Fruit fly (Drosophila melanogaster): Measurements from ENCODE around the gene MagR.

MagR gene

DNA sequence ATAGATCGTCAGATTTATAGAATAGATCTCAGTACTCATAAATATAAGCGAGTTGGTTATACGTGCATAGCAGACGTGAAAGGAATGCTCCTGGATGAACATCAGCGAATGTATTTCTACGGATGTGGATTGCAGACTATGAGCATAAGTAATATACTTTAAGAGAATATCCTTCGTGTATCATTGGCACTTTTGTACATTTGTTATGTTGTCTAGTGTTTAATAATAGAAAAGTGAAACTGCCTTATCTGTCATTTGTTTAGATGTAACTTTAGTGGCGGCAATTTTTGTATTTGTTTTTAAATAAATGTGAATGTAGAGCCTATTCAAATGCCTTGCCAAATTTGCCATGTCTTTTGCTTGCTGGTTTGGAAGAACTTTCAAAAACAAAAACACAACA, 38.6 kb downstream of the MagR start, which contains the start of gene CG43672:
CG43672 (plus strand) TSS at position 301 of the 400 bp plus-strand sequence.
- TF ChIP-seq CG14655 (GFP tag; optimal IDR thresholded peaks at IDR 0.05) (no peak), Pif1A (GFP tag; optimal IDR thresholded peaks at IDR 0.05) (no peak), CG13204 (GFP tag; optimal IDR thresholded peaks at IDR 0.05) (no peak), D1 (tag; optimal IDR thresholded peaks at IDR 0.05) (no peak), CG15710 (tag; optimal IDR thresholded peaks at IDR 0.05) (no peak), Ets98B (GFP tag; IDR thresholded peaks at IDR 0.05) (no peak), gl (tag; optimal IDR thresholded peaks at IDR 0.05) (no peak), CG8159 (tag; optimal IDR thresholded peaks at IDR 0.05) (no peak), rn (GFP tag; IDR thresholded peaks at IDR 0.05) (no peak), CG34367 (tag; optimal IDR thresholded peaks at IDR 0.05) (no peak), Pif1B (GFP tag; optimal IDR thresholded peaks at IDR 0.05) (no peak), CG8301 (tag; optimal IDR thresholded peaks at IDR 0.05) (no peak), CG12605 (GFP tag; IDR thresholded peaks at IDR 0.05) (no peak), CG32121 (GFP tag; IDR thresholded peaks at IDR 0.05) (no peak), Snoo (tag; optimal IDR thresholded peaks at IDR 0.05) (no peak), CG17806 (tag; optimal IDR thresholded peaks at IDR 0.05) (no peak), CG9948 (tag; optimal IDR thresholded peaks at IDR 0.05) (no peak), EcR (GFP tag; optimal IDR thresholded peaks at IDR 0.05) (no peak), CG4496 (GFP tag; IDR thresholded peaks at IDR 0.05) (no peak), CG10348 (GFP tag; IDR thresholded peaks at IDR 0.05) (no peak)

DNA sequence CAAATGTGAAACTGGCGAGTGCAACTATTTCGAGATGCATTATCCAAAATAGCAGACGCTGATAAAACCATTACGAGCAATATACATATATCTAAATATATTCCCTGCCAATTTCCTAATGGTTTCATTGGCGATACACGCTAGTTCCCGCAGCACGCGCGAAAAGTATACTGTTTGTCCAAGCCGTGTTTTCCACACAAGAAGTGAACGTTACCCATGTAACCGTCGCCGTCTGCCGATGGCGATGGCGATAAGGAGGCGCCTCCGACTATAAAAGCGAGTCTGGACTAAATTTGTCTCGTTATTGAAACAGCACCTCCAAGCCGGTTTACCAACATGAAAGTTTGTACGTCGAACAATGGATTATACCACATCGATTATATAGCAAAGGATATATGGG, 44.8 kb downstream of the MagR start, which contains the start of gene CG43673:
CG43673 (plus strand) TSS at position 301 of the 400 bp plus-strand sequence.
- TF ChIP-seq CG8159 (tag; optimal IDR thresholded peaks at IDR 0.05) (no peak), CG12605 (GFP tag; IDR thresholded peaks at IDR 0.05) (no peak), CG9948 (tag; optimal IDR thresholded peaks at IDR 0.05) (no peak), CG34367 (tag; optimal IDR thresholded peaks at IDR 0.05) (no peak), Pif1B (GFP tag; optimal IDR thresholded peaks at IDR 0.05) (no peak), CG32121 (GFP tag; IDR thresholded peaks at IDR 0.05) (no peak), CG10348 (GFP tag; IDR thresholded peaks at IDR 0.05) (no peak), Pif1A (GFP tag; optimal IDR thresholded peaks at IDR 0.05) (no peak), CG14655 (GFP tag; optimal IDR thresholded peaks at IDR 0.05) (no peak), Snoo (tag; optimal IDR thresholded peaks at IDR 0.05) (no peak)

DNA sequence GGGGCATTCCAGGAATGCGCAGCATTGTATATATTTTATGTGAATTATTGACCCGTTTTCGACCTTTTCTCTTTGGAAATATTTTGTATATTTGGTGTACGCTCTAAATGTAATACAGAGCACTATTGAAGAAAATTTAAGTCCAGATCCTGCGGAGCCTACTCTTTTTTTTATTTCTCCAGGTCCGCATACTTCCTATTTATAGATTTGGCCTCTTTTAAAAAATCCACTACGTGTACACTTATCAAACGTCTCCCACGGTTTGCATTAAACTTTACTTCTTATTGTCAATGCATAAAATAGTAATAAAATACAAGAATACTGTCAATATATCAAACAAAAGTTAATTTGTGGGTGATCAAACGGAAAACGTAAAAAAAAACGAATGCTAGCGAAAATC, 49.5 kb downstream of the MagR start, which contains the start of gene Efhc1.1:
Efhc1.1 (minus strand) TSS at position 101 of the 400 bp plus-strand sequence.
- TF ChIP-seq CG12605 (GFP tag; IDR thresholded peaks at IDR 0.05) (no peak), D1 (tag; optimal IDR thresholded peaks at IDR 0.05) (no peak), CG34367 (tag; optimal IDR thresholded peaks at IDR 0.05) (no peak), Ets98B (GFP tag; IDR thresholded peaks at IDR 0.05) (no peak), CG32121 (GFP tag; IDR thresholded peaks at IDR 0.05) (no peak), gl (tag; optimal IDR thresholded peaks at IDR 0.05) (no peak), CG8159 (tag; optimal IDR thresholded peaks at IDR 0.05) (no peak), CG17806 (tag; optimal IDR thresholded peaks at IDR 0.05) (no peak), Pif1B (GFP tag; optimal IDR thresholded peaks at IDR 0.05) (no peak), Pif1A (GFP tag; optimal IDR thresholded peaks at IDR 0.05) (no peak), EcR (GFP tag; optimal IDR thresholded peaks at IDR 0.05) (no peak), rn (GFP tag; IDR thresholded peaks at IDR 0.05) (no peak), CG9948 (tag; optimal IDR thresholded peaks at IDR 0.05) (no peak), CG8301 (tag; optimal IDR thresholded peaks at IDR 0.05) (no peak), CG4496 (GFP tag; IDR thresholded peaks at IDR 0.05) (no peak), CG13204 (GFP tag; optimal IDR thresholded peaks at IDR 0.05) (no peak), fd96Ca (GFP tag; IDR thresholded peaks at IDR 0.05) (no peak), CG10348 (GFP tag; IDR thresholded peaks at IDR 0.05) (no peak), Snoo (tag; optimal IDR thresholded peaks at IDR 0.05) (no peak)

Measured in whole organism, pupa.